Fruit fly (Drosophila melanogaster) Kc167 (cell line): ENCODE data around the gene CG14780.

ENCODE experiments used
- Sin3A ChIP-seq: fragments of >200 bp; optimal IDR thresholded peaks from 2 replicates; lab custom pipeline; 2018; ENCODE audit warnings: missing external identifiers
- h ChIP-seq: fragments of >200 bp; optimal IDR thresholded peaks from 3 replicates; lab custom pipeline; 2018; ENCODE audit warnings: missing external identifiers
- insv ChIP-seq: fragments of >200 bp; optimal IDR thresholded peaks from 3 replicates; lab custom pipeline; 2018; ENCODE audit warnings: missing external identifiers
- psq ChIP-seq: fragments of >200 bp; optimal IDR thresholded peaks from 2 replicates; lab custom pipeline; 2017; ENCODE audit warnings: missing external identifiers

CG14780 gene

dm6 chrX:1517618-1518017 is 45.3 kb downstream of the CG14780 start:
- TF ChIP-seq h (lab: Kevin White, UChicago) (no peak), insv (lab: Kevin White, UChicago) (no peak), Sin3A (lab: Kevin White, UChicago) (no peak), psq (no peak)
